Fruit fly (Drosophila melanogaster) whole organism, larva: ENCODE data around the gene smg.
A peak's percentile ranks its signal among the peaks of the same experiment; 100 is the strongest.

ENCODE experiments used
- noc ChIP-seq: fragments of 200-800 bp; sonication (Bioruptor generic); optimal IDR thresholded peaks from 3 replicates; lab custom pipeline; 2019; ENCODE audit warnings: missing biosample characterization, mild to moderate bottlenecking, missing genetic modification characterization, moderate library complexity

The smg gene

DNA sequence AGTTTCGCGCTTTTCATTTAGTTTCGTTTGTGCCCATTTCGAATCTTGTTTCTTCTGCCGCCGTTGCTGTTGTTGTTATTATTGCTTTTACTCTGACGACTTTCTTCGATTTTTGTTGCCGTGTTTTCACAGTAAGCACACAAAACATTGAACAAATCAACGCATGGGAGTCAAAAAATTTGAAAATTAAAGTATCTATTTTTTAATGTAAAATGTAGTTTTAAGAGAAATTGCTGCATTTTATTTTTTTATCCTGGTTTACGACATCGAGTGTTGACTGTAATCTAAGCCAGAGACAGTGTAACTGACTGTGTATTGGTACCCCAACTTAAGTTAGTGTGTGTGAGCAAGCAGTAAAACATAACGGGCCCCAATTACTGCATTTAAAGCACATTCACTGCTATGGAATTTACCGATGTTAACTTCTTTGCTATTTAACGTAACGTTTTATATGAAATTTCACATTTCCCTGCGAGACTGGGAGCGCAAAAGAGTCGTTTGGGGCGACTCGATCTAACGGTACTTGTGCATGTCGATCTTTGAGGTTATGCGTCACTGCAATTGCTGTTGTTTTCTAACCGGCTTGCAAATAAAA is 1.5 kb downstream of the smg start:
- TF ChIP-seq noc = peak; percentile 83

DNA sequence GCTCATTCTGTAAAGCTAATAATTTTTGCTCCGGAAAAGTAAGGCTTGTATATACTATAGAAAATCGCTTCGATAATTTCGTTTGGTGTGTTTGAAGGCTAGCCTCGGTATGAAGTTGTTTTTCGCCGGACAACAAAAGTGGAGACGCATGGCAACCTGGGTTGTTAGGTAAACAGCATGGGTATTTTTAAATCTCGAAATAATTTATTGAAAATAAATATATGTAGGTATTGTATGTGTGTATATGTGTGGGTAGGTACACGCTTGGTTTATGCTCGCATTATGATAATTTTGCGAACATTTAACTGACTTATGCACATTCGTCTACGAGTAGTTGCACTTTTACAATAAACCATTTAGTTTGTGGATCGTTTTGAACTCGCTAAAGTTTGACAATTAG is 7.7 kb downstream of the smg start, which contains the start of gene CG5280:
CG5280 (minus strand) TSS at position 101 of the 400 bp plus-strand sequence.
- TF ChIP-seq noc = no peak

DNA sequence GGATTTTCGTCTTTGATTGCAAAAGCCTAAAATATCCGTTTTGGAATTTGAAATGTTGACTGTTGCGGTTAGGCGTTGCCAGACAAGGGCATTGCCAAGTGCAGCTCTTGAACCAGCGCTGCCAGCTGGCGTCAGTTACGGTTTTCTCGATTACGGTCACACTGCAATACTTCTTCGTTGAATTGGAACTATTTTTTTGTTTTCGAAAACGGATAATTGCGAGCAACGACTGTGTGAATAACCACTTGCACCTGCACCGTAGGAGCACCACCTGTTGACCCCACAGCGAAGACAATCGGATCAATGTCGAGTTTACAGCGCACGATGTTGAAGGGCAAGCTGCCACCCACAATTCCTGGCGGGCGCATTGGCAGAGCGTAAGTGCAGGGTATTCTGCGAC is 11.2 kb downstream of the smg start, which contains the start of gene CG5068:
CG5068 (plus strand) TSS at position 129 of the 400 bp plus-strand sequence.
- TF ChIP-seq noc = no peak

DNA sequence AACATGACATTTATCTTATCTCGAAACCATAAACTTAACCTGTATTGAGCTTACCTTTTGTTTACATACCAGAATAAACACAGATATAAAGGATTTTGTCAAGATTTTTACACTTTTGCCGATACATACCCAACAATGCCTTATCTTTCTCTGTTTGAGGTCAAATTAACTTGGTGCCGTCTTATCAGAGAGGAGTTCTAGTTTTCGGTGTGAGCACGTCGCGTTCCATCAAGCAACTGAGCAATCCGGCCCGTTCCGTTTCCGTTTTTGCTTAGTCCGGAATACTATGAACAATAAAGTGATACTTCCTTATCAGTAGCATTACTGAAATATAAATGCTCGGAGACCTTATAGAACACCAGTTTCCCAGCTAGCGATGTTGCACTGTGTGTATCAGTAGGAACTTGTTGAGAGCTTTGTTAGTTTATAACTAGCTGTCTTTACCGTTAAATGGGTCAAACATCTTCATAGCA is 11.9 kb downstream of the smg start, which contains the start of gene Galk:
Galk (minus strand) TSS at position 244 of the 473 bp plus-strand sequence.
- TF ChIP-seq noc = peak; percentile 79

DNA sequence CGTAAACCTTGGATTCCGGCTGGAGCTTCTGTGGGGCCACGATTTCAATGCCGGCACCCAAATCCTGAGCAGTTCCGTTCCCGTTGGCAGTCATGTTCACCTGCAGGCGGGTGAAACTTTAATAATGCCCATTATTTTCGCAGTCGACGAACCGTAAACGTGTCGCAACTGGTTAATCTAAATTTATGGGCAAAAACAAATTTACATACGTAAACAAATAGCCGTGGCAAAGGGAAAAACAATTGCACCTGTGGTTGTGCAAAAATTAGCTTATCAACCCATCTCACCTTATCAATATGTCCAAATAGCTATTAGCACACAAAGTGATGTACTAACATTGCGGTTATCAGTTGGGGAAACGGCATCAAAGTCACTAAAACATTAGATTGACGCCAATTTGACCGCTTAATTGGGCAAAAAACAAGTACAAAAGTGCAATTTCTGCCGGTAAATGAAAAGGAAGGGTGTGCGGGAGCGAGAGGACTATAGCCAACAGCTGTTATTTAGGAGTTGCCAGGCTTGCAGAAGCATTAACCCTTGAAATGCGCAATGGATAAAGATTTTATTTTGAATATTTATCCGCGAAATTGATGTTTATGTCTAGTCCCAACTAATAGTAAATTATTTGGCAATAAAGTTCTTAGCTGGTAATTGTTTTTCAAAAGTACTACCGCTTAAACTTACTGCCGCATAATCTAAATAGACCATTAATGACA is 12.5 kb downstream of the smg start:
- TF ChIP-seq noc = no peak

DNA sequence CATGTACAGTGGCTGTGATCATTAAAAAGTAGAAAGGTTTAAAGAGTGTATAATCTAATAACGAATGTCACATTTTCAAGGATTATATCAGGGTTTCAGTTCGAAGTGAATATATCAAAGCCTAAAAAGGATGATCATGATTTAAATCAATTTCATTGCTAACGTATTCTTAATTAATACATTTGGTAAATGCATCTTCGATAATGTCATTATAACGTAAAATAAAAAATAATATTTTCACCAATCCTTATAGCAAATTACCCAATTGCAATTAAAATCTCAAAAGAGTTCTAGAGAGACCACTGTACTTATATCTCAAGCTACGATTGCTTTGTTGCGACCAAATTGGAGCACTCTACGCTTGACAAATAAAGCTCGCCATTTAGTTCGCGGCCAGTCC is 15.7 kb downstream of the smg start:
- no peak for TF ChIP-seq noc

DNA sequence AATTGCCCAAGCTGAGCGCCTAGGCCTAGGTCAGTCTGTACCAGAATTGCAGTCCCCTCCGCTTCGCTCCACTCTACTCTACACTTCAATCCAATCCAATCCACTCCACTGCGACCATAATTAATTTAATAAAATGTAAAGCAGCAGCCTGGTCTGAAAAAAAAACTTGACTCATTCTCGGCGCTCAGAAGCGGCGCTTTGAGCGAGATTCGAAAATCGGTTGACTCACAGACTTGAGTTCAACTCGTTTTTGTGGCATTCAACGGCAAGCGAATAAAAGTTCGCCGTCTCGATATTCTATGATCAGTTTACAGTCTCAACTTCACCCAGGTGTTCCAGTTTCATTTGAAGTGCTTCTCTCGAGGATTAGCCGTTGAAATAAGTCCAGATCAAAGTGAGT is 16.3 kb downstream of the smg start, which contains the start of gene CG13314:
CG13314 (plus strand) TSS at position 301 of the 400 bp plus-strand sequence.
- TF ChIP-seq noc = no peak

DNA sequence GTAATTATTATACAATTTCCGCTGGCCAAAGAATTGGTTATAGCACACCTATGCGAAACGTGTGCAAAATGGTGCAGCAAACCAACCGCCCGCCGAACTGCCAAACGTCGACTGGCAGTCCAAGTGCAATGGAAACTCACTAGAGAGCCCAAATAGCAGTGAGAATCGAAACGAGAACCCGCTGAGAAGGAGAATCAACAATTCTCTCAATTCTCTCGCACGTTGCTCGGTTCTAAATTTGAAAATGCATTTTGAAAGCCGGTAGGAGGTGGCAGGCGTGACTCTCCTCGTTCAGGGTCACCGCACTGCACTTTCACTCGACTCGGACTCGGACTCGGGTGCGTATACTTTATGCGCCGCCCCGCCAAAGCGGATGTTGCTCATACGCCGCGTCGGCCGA is 18.0 kb downstream of the smg start, which contains the start of gene CG5644:
CG5644 (minus strand) TSS at position 101 of the 400 bp plus-strand sequence.
- no peak for TF ChIP-seq noc

DNA sequence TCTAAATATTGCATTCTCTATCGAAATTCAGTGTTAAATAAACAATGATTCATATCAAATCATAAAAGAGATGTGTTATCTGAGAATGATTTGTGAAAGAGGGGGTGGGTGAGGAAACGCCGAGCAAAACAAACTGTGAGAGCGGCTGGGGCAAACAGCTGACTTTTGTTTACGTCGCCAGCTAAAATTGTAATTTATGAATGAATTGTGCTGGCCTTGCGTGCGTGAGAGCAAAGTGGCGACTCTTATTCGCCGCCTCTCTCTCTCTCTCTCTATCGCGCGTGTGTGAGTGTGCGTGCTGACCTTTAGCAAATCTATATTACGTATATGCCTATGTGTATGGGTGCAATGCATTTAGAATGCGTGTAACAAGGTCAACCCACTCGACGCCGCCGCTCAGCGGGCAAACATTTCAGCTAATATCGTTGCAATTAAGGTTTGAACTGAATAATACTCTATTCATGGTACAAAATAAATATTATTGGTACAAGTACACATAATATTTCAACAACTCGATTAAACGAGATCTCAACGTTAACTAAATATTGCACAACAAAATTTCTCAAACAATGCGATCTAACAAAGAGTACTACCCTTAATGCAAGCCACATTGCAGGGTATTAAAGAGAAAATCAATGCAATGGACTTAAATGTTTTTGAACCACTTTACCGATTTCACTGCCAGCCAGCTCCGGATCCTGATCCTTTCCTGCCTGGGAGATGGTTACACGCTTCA is 18.9 kb downstream of the smg start:
- no peak for TF ChIP-seq noc

DNA sequence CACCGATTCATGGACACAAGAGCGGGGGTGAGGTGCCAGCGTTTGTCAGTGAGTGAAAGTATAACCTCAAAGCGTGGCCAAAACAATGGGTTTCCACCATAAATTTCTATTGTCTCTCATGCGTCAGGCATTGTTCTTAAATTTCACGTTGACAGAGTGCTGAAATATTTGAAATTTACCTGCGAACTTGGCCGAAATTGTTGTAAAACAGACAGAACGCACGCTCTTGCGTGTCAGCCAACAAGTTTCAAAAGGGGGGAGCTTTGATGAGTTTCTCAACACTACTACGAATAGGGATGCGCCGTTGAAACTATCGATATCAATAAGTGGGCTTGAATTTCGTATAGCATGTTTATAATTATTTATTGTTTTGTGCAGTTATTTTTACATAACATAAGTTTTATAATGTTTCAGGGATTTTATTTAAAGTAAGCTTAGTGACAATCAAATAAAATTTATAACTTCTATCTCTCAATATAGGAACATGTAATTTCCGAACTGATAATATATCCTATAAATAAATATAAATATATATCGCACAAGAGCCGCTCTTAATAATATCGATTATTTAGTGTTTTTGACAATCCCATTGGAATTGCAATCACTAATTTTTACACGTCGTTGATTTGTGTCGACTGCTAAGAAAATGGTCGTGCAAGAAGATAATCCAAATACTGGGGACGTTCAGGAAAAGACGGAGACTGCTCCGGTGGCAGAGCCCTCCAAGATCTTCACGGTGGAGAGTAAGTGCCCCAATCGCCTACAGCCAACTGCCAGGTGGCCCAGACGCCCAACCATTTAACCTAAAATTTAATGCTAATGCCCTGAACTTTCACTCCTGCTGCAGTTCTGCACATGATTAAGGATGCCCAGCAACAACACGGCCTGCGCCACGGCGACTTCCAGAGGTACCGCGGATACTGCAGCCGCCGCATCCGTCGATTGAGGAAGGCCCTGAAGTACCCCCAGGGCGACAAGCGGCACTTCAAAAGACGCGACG is 23.0 kb downstream of the smg start, which contains the start of the genes pix and Srp68:
pix (minus strand) TSS at position 288 of the 1,000 bp plus-strand sequence.
Srp68 (plus strand) TSS at position 569 of the 1,000 bp plus-strand sequence.
- peak; percentile 76 for TF ChIP-seq noc

DNA sequence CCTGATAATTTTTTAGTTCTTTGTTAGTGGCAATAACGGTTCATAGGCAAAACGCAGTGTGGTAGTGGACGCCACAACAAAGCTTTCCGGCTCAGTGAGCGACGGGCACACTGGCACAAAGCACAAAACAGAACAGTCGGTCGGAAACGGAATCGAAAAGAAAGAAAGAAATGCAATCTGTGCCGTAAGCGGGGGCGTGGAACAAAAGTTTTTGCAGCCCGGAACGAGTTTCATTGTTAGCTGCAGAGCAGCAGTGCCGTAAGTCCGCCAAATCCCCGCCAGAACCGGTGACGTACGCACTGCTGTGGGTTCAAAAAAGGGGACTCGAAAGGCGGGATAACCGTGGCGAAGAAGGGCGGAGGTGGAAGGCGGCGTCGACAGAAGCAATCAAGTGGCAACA is 29.4 kb downstream of the smg start, which contains the start of gene CG5026:
CG5026 (plus strand) TSS at position 92 of the 400 bp plus-strand sequence.
- TF ChIP-seq noc = no peak

DNA sequence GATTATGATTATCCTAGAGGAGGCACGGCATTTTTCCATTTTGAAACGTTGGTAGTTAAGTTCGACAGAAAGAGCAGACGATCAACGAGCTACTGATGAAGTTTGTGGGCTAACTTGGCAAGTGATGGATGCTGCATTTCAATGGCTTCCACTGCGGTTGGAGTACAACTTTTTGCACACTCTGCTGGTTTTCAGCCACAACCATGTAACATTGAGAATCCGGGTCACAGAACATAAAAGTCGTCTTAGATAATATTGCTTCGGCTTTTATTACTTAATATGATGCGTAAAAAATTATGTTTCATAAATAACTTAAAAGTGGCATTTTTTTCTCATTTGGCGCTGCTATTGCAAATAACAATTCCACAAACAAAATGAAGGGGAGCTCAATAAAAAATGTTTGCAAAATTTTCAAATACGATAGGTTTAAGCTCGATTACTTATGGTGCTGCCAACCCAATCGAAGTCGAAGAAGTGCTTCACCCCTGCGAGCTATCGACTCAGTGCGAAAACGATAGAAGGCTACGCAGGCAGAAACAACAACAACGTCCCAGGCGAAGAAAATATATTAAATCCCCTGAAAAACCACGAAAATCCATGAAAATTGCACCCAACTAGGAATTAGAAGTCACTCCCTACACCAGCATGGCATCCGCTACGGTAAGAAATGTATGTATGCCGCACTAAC is 31.3 kb downstream of the smg start, which contains the start of the genes CG5653 and CG5021:
CG5653 (minus strand) TSS at position 51 of the 688 bp plus-strand sequence.
CG5021 (plus strand) TSS at position 506 of the 688 bp plus-strand sequence.
- TF ChIP-seq noc = no peak

DNA sequence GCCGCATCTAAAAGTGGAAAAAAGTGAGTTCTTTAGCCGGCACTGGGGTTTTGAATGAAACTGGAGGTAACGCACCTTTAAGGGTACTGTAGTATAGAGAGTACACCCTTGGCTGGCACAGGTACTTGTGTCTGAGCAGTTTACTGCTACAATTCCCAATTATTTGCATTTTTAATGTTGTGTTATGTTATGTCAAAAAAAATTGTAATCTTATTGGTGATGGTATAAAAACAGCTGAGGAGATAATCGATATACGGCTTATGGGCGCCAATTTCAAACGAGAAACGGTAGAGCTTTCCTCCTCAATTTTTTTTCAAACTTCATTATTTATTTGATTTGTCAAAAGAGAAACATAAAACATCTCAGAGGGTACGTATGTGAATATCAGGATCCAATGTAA is 33.3 kb downstream of the smg start, which contains the start of gene ValRS-m:
ValRS-m (minus strand) TSS at position 312 of the 400 bp plus-strand sequence.
- no peak for TF ChIP-seq noc

DNA sequence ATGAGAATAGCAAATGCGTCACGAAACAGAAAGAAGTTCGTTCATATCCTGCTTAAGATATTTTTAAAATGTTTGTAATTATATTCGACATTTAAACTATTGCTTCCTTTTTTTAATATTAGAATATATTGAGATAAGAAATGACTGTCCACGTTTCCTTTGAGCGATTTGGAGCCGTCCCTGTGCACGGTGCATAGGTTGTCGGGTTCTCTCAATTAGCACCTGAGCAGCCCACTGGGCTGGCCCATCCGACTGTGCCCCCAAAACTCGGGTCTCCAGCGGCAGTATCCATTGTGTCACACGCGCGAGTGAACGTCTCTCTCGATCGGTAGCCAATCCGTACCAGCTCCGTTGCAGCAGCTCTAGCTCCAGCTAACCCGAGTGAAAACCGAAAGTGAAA is 39.2 kb downstream of the smg start, which contains the start of gene CG13313:
CG13313 (plus strand) TSS at position 301 of the 400 bp plus-strand sequence.
- TF ChIP-seq noc = no peak
